8 worm cellular contexts compared by ENCODE assay signal in genomic region chrX:8231858-8232257, ce11.
TF ChIP-seq lines count a peak whose summit lies in the region.

Gene K02A6.3 (minus strand): TSS chrX:8231931.

TF ChIP-seq in whole organism, L1 larva, 84 proteins besides CTCF, POLR2A, EP300 and RAD21 (continues in another document):
- TF ChIP-seq ceh-63 (GFP tag; optimal IDR thresholded peaks at IDR 0.05; lab: Kevin White, UChicago) (no peak), lir-3 (tag; optimal IDR thresholded peaks at IDR 0.05; lab: Kevin White, UChicago; ENCODE audit: poor library complexity) (peak; percentile 84), nhr-19 (GFP tag; conservative IDR thresholded peaks at IDR 0.05; lab: Robert Waterston, UW) (peak; percentile 95), mdl-1 (tag; optimal IDR thresholded peaks at IDR 0.05; lab: Kevin White, UChicago) (peak; percentile 81 to 100), skn-1 (tag; optimal IDR thresholded peaks at IDR 0.05; lab: Kevin White, UChicago) (peak; percentile 62), ces-1 (GFP tag; optimal IDR thresholded peaks at IDR 0.05; lab: Kevin White, UChicago) (no peak), fkh-8 (tag; optimal IDR thresholded peaks at IDR 0.05; lab: Kevin White, UChicago) (peak; percentile 45), fkh-4 (tag; optimal IDR thresholded peaks at IDR 0.05; lab: Kevin White, UChicago; ENCODE audit: borderline replicate concordance) (peak; percentile 33), nhr-12 (tag; optimal IDR thresholded peaks at IDR 0.05; lab: Kevin White, UChicago) (no peak), C16A3.4 (tag; optimal IDR thresholded peaks at IDR 0.05; lab: Kevin White, UChicago) (peak; percentile 90), nhr-71 (tag; optimal IDR thresholded peaks at IDR 0.05; lab: Kevin White, UChicago) (peak; percentile 98)

TF ChIP-seq in whole organism, L2 larva, 48 proteins besides CTCF, POLR2A, EP300 and RAD21 (continues in another document):
- TF ChIP-seq nhr-10 (tag; optimal IDR thresholded peaks at IDR 0.05; lab: Kevin White, UChicago): no peak
- peak; percentile 29 for TF ChIP-seq ama-1 (optimal IDR thresholded peaks at IDR 0.05; lab: Kevin White, UChicago)
- no peak for TF ChIP-seq unc-39 (tag; optimal IDR thresholded peaks at IDR 0.05; lab: Kevin White, UChicago)
- TF ChIP-seq sem-4 (tag; optimal IDR thresholded peaks at IDR 0.05; lab: Kevin White, UChicago): peak; percentile 60
- TF ChIP-seq ceh-16 (tag; optimal IDR thresholded peaks at IDR 0.05; lab: Kevin White, UChicago): no peak
- TF ChIP-seq peb-1 (tag; optimal IDR thresholded peaks at IDR 0.05; lab: Kevin White, UChicago): no peak
- TF ChIP-seq nhr-12 (tag; optimal IDR thresholded peaks at IDR 0.05; lab: Kevin White, UChicago): no peak
- TF ChIP-seq elt-3 (tag; optimal IDR thresholded peaks at IDR 0.05; lab: Kevin White, UChicago): no peak
- no peak for TF ChIP-seq nhr-77 (tag; optimal IDR thresholded peaks at IDR 0.05; lab: Kevin White, UChicago)
- peak; percentile 96 for TF ChIP-seq nhr-129 (tag; optimal IDR thresholded peaks at IDR 0.05; lab: Kevin White, UChicago)
- peak; percentile 92 for TF ChIP-seq nhr-21 (tag; optimal IDR thresholded peaks at IDR 0.05; lab: Kevin White, UChicago)
- peak; percentile 21 to 84 for TF ChIP-seq lsy-2 (tag; optimal IDR thresholded peaks at IDR 0.05; lab: Kevin White, UChicago)

TF ChIP-seq in whole organism, L3 larva, 47 proteins besides CTCF, POLR2A, EP300 and RAD21 (continues in another document):
- no peak for TF ChIP-seq elt-3 (tag; optimal IDR thresholded peaks at IDR 0.05; lab: Kevin White, UChicago)
- TF ChIP-seq R02D3.7 (tag; optimal IDR thresholded peaks at IDR 0.05; lab: Kevin White, UChicago): peak; percentile 41
- TF ChIP-seq mml-1 (tag; optimal IDR thresholded peaks at IDR 0.05; lab: Kevin White, UChicago): no peak
- no peak for TF ChIP-seq aly-2 (tag; optimal IDR thresholded peaks at IDR 0.05; lab: Kevin White, UChicago)
- TF ChIP-seq sea-2 (GFP tag; optimal IDR thresholded peaks at IDR 0.05; lab: Kevin White, UChicago): peak; percentile 29
- TF ChIP-seq lsy-12 (tag; optimal IDR thresholded peaks at IDR 0.05; lab: Kevin White, UChicago): peak; percentile 84
- peak; percentile 95 for TF ChIP-seq mdl-1 (tag; optimal IDR thresholded peaks at IDR 0.05; lab: Kevin White, UChicago)
- peak; percentile 92 for TF ChIP-seq ceh-28 (tag; optimal IDR thresholded peaks at IDR 0.05; lab: Kevin White, UChicago)
- TF ChIP-seq nhr-11 (tag; optimal IDR thresholded peaks at IDR 0.05; lab: Kevin White, UChicago): peak; percentile 59
- peak; percentile 76 for TF ChIP-seq lin-39 (tag; optimal IDR thresholded peaks at IDR 0.05; lab: Kevin White, UChicago)
- TF ChIP-seq daf-12 (tag; optimal IDR thresholded peaks at IDR 0.05; lab: Kevin White, UChicago): no peak
- no peak for TF ChIP-seq ceh-9 (tag; optimal IDR thresholded peaks at IDR 0.05; lab: Kevin White, UChicago)

TF ChIP-seq in whole organism, L4 larva, 104 proteins besides CTCF, POLR2A, EP300 and RAD21 (continues in another document):
- TF ChIP-seq nhr-10 (tag; optimal IDR thresholded peaks at IDR 0.05; lab: Kevin White, UChicago): no peak
- peak; percentile 77 for TF ChIP-seq gei-8 (GFP tag; optimal IDR thresholded peaks at IDR 0.05; lab: Kevin White, UChicago)
- no peak for TF ChIP-seq ZK546.5 (tag; optimal IDR thresholded peaks at IDR 0.05; lab: Kevin White, UChicago)
- peak; percentile 99 for TF ChIP-seq hlh-30 (tag; optimal IDR thresholded peaks at IDR 0.05; lab: Kevin White, UChicago; ENCODE audit: insufficient read depth)
- TF ChIP-seq nhr-28 (tag; optimal IDR thresholded peaks at IDR 0.05; lab: Kevin White, UChicago): peak; percentile 86
- peak; percentile 78 for TF ChIP-seq jun-1 (tag; optimal IDR thresholded peaks at IDR 0.05; lab: Kevin White, UChicago)
- peak; percentile 82; the same call in 1 of the 2 replicates for TF ChIP-seq zfp-3 (GFP tag; conservative IDR thresholded peaks at IDR 0.05; lab: Robert Waterston, UW)
- TF ChIP-seq ceh-82 (tag; optimal IDR thresholded peaks at IDR 0.05; lab: Kevin White, UChicago): no peak
- TF ChIP-seq set-16 (GFP tag; IDR thresholded peaks at IDR 0.05; lab: Robert Waterston, UW): peak; percentile 40; the same call in 1 of the 2 replicates
- no peak for TF ChIP-seq ztf-11 (tag; optimal IDR thresholded peaks at IDR 0.05; lab: Kevin White, UChicago)
- TF ChIP-seq snpc-4 (tag; optimal IDR thresholded peaks at IDR 0.05; lab: Kevin White, UChicago): no peak
- no peak for TF ChIP-seq zag-1 (tag; optimal IDR thresholded peaks at IDR 0.05; lab: Kevin White, UChicago)

TF ChIP-seq in whole organism, late embryonic, 69 proteins besides CTCF, POLR2A, EP300 and RAD21 (continues in another document):
- TF ChIP-seq unc-42 (tag; optimal IDR thresholded peaks at IDR 0.05; lab: Kevin White, UChicago): peak; percentile 60
- no peak for TF ChIP-seq unc-86 (tag; optimal IDR thresholded peaks at IDR 0.05; lab: Kevin White, UChicago)
- TF ChIP-seq fkh-6 (tag; optimal IDR thresholded peaks at IDR 0.05; lab: Kevin White, UChicago): no peak
- TF ChIP-seq ref-2 (tag; optimal IDR thresholded peaks at IDR 0.05; lab: Kevin White, UChicago): no peak
- no peak for TF ChIP-seq lin-11 (tag; optimal IDR thresholded peaks at IDR 0.05; lab: Kevin White, UChicago)
- no peak for TF ChIP-seq ttx-3 (tag; optimal IDR thresholded peaks at IDR 0.05; lab: Kevin White, UChicago)
- TF ChIP-seq sdc-2 (tag; optimal IDR thresholded peaks at IDR 0.05; lab: Kevin White, UChicago): peak; percentile 9
- no peak for TF ChIP-seq hlh-6 (tag; optimal IDR thresholded peaks at IDR 0.05; lab: Kevin White, UChicago)
- no peak for TF ChIP-seq che-1 (tag; optimal IDR thresholded peaks at IDR 0.05; lab: Kevin White, UChicago)
- peak; percentile 48 for TF ChIP-seq ets-4 (tag; optimal IDR thresholded peaks at IDR 0.05; lab: Kevin White, UChicago)
- no peak for TF ChIP-seq mec-3 (tag; optimal IDR thresholded peaks at IDR 0.05; lab: Kevin White, UChicago; ENCODE audit: borderline replicate concordance)
- no peak for TF ChIP-seq nhr-232 (tag; optimal IDR thresholded peaks at IDR 0.05; lab: Kevin White, UChicago)
- TF ChIP-seq T23F11.4 (GFP tag; optimal IDR thresholded peaks at IDR 0.05; lab: Kevin White, UChicago): no peak

TF ChIP-seq in whole organism, midembryonic, 9 proteins besides CTCF, POLR2A, EP300 and RAD21:
- TF ChIP-seq cog-1 (tag; optimal IDR thresholded peaks at IDR 0.05; lab: Kevin White, UChicago): peak; percentile 50
- peak; percentile 83 for TF ChIP-seq T22C8.4 (GFP tag; IDR thresholded peaks at IDR 0.05; lab: Robert Waterston, UW)
- TF ChIP-seq flt-1 (GFP tag; IDR thresholded peaks at IDR 0.05; lab: Robert Waterston, UW): 0 out of 2 replicates have a peak, but pooled peaks have one; percentile 36
- no peak for TF ChIP-seq ref-1 (GFP tag; conservative IDR thresholded peaks at IDR 0.05; lab: Robert Waterston, UW)
- TF ChIP-seq ztf-29 (GFP tag; IDR thresholded peaks at IDR 0.05; lab: Robert Waterston, UW): no peak

TF ChIP-seq in whole organism, mixed stage, embryonic, 35 proteins besides CTCF, POLR2A, EP300 and RAD21:
- peak; percentile 4 for TF ChIP-seq ham-2 (GFP tag; optimal IDR thresholded peaks at IDR 0.05; lab: Kevin White, UChicago)
- TF ChIP-seq nhr-237 (tag; optimal IDR thresholded peaks at IDR 0.05; lab: Kevin White, UChicago): peak; percentile 44
- no peak for TF ChIP-seq lin-13 (tag; optimal IDR thresholded peaks at IDR 0.05; lab: Kevin White, UChicago)
- peak; percentile 6 for TF ChIP-seq drap-1 (GFP tag; optimal IDR thresholded peaks at IDR 0.05; lab: Kevin White, UChicago)
- peak; percentile 53 for TF ChIP-seq unc-120 (tag; optimal IDR thresholded peaks at IDR 0.05; lab: Kevin White, UChicago; ENCODE audit: poor library complexity, severe bottlenecking)
- TF ChIP-seq sptf-1 (tag; optimal IDR thresholded peaks at IDR 0.05; lab: Kevin White, UChicago): no peak
- TF ChIP-seq pha-4 (tag; optimal IDR thresholded peaks at IDR 0.05; lab: Kevin White, UChicago): peak; percentile 57
- TF ChIP-seq ces-1 (GFP tag; optimal IDR thresholded peaks at IDR 0.05; lab: Kevin White, UChicago): peak; percentile 48
- TF ChIP-seq unc-62 (GFP tag; optimal IDR thresholded peaks at IDR 0.05; lab: Kevin White, UChicago): peak; percentile 16
- peak; percentile 2 for TF ChIP-seq cnd-1 (tag; optimal IDR thresholded peaks at IDR 0.05; lab: Kevin White, UChicago)
- peak; percentile 81 for TF ChIP-seq hlh-1 (tag; optimal IDR thresholded peaks at IDR 0.05; lab: Kevin White, UChicago)
- peak; percentile 56 for TF ChIP-seq blmp-1 (tag; optimal IDR thresholded peaks at IDR 0.05; lab: Kevin White, UChicago)
- no peak for TF ChIP-seq nhr-2 (tag; optimal IDR thresholded peaks at IDR 0.05; lab: Kevin White, UChicago)
TF ChIP-seq in whole organism, mixed stage, embryonic: peak in this region for 10.

TF ChIP-seq in whole organism, young adult, 124 proteins besides CTCF, POLR2A, EP300 and RAD21 (continues in another document):
- no peak for TF ChIP-seq xnd-1 (tag; optimal IDR thresholded peaks at IDR 0.05; lab: Kevin White, UChicago)
- TF ChIP-seq let-526 (GFP tag; IDR thresholded peaks at IDR 0.05; lab: Robert Waterston, UW): no peak
- TF ChIP-seq Y56A3A.18 (GFP tag; IDR thresholded peaks at IDR 0.05; lab: Robert Waterston, UW): no peak
- TF ChIP-seq hsf-1 (GFP tag; IDR thresholded peaks at IDR 0.05; lab: Robert Waterston, UW): 0 out of 2 replicates have a peak, but pooled peaks have one; percentile 28
- TF ChIP-seq K11D2.4 (GFP tag; IDR thresholded peaks at IDR 0.05; lab: Robert Waterston, UW): peak; percentile 63
- TF ChIP-seq ccch-3 (GFP tag; optimal IDR thresholded peaks at IDR 0.05; lab: Kevin White, UChicago): no peak
- no peak for TF ChIP-seq rec-8 (tag; optimal IDR thresholded peaks at IDR 0.05; lab: Kevin White, UChicago)
- TF ChIP-seq pha-4 (tag; optimal IDR thresholded peaks at IDR 0.05; lab: Kevin White, UChicago): peak; percentile 58
- TF ChIP-seq atf-7 (tag; optimal IDR thresholded peaks at IDR 0.05; lab: Kevin White, UChicago): peak; percentile 74
- TF ChIP-seq F23B12.7 (tag; optimal IDR thresholded peaks at IDR 0.05; lab: Kevin White, UChicago; ENCODE audit: insufficient read depth): peak; percentile 51
- no peak for TF ChIP-seq snpc-1.3 (tag; optimal IDR thresholded peaks at IDR 0.05; lab: Kevin White, UChicago; ENCODE audit: insufficient read depth)
- TF ChIP-seq lsl-1 (GFP tag; optimal IDR thresholded peaks at IDR 0.05; lab: Kevin White, UChicago): no peak
- no peak for TF ChIP-seq ceh-58 (GFP tag; IDR thresholded peaks at IDR 0.05; lab: Robert Waterston, UW)
- peak; percentile 25 for TF ChIP-seq ztf-3 (GFP tag; optimal IDR thresholded peaks at IDR 0.05; lab: Kevin White, UChicago)
- TF ChIP-seq zim-3 (tag; optimal IDR thresholded peaks at IDR 0.05; lab: Kevin White, UChicago): no peak
- TF ChIP-seq nfya-1 (tag; optimal IDR thresholded peaks at IDR 0.05; lab: Kevin White, UChicago; ENCODE audit: borderline replicate concordance, insufficient read depth): no peak
- no peak for TF ChIP-seq nhr-120 (GFP tag; IDR thresholded peaks at IDR 0.05; lab: Robert Waterston, UW)
- no peak for TF ChIP-seq F57A8.1 (GFP tag; optimal IDR thresholded peaks at IDR 0.05; lab: Kevin White, UChicago)
- TF ChIP-seq mcd-1 (GFP tag; IDR thresholded peaks at IDR 0.05; lab: Robert Waterston, UW): peak; percentile 54
- TF ChIP-seq ama-1 (optimal IDR thresholded peaks at IDR 0.05; lab: Kevin White, UChicago): no peak
- no peak for TF ChIP-seq ama-1 (GFP tag; optimal IDR thresholded peaks at IDR 0.05; lab: Kevin White, UChicago)
